Fruit fly (Drosophila melanogaster): ENCODE data around the gene CG43333.

The CG43333 gene

DNA sequence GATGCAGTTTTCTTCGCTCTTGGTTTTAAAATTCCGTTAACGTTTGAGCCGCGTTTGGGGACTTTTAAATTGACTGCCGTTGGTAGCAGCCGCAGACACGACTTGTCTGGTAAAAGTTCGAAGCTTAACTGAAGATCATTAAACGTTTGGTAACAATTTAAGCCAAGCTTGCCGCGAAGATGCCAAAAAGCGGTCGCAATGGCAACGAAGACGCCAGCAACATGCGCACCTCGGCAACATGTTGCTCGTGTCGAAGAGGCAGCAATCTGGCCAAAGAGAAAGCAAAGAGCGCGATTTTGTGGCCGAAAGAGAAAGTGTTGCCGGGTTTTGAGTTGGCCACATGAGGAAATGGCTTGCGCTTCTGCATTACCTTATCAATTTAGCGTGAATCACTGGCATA lies at the start of gene CG43333:
TSS of gene CG43333 (minus strand) at position 134 of the 400 bp plus-strand sequence.
- TF ChIP-seq CG13204 (GFP tag; optimal IDR thresholded peaks at IDR 0.05) (no peak), CG8159 (tag; optimal IDR thresholded peaks at IDR 0.05) (no peak), CG10348 (GFP tag; IDR thresholded peaks at IDR 0.05) (no peak), Ets98B (GFP tag; IDR thresholded peaks at IDR 0.05) (no peak), gl (tag; optimal IDR thresholded peaks at IDR 0.05) (no peak), rn (GFP tag; IDR thresholded peaks at IDR 0.05) (no peak), EcR (GFP tag; optimal IDR thresholded peaks at IDR 0.05) (no peak), CG12605 (GFP tag; IDR thresholded peaks at IDR 0.05) (no peak), Pif1A (GFP tag; optimal IDR thresholded peaks at IDR 0.05) (no peak), Snoo (tag; optimal IDR thresholded peaks at IDR 0.05) (no peak), D1 (tag; optimal IDR thresholded peaks at IDR 0.05) (no peak), CG14655 (GFP tag; optimal IDR thresholded peaks at IDR 0.05) (no peak)

- TF ChIP-seq CG12605 (GFP tag; IDR thresholded peaks at IDR 0.05) (no peak), D1 (tag; optimal IDR thresholded peaks at IDR 0.05) (no peak), Pif1A (GFP tag; optimal IDR thresholded peaks at IDR 0.05) (no peak), Snoo (tag; optimal IDR thresholded peaks at IDR 0.05) (no peak), CG8301 (tag; optimal IDR thresholded peaks at IDR 0.05) (no peak), CG4496 (GFP tag; IDR thresholded peaks at IDR 0.05) (no peak), Ets98B (GFP tag; IDR thresholded peaks at IDR 0.05) (no peak), CG34367 (tag; optimal IDR thresholded peaks at IDR 0.05) (no peak), gl (tag; optimal IDR thresholded peaks at IDR 0.05) (no peak), Pif1B (GFP tag; optimal IDR thresholded peaks at IDR 0.05) (no peak), CG15710 (tag; optimal IDR thresholded peaks at IDR 0.05) (no peak), CG13204 (GFP tag; optimal IDR thresholded peaks at IDR 0.05) (no peak), CG14655 (GFP tag; optimal IDR thresholded peaks at IDR 0.05) (no peak), EcR (GFP tag; optimal IDR thresholded peaks at IDR 0.05) (no peak), CG17806 (tag; optimal IDR thresholded peaks at IDR 0.05) (no peak), rn (GFP tag; IDR thresholded peaks at IDR 0.05) (no peak), CG8159 (tag; optimal IDR thresholded peaks at IDR 0.05) (no peak), CG10348 (GFP tag; IDR thresholded peaks at IDR 0.05) (no peak), CG32121 (GFP tag; IDR thresholded peaks at IDR 0.05) (no peak)
These were observed 49.6 kb upstream of the CG43333 start for dm6 chr2L:14230050-14230449.

DNA sequence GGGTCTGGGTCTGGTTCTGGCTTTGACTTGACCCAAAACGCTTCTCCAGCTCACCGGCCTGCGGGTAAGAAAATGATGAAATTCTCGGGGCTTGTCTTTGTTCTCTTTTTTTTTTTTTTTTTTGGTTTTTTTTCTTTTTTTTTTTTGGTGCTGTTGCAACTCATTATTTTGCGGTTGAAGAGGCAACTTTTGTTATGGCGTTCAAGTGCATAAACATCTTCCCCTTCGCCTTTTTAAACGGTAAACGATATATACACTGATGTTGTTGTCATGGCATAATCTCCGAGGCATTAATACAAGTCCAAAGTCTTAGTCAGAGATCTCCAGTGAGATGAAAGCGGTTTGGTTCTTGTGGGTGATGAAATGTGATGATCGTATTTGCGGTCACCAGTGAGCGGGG lies 46.2 kb upstream of the CG43333 start:
- TF ChIP-seq CG12605 (GFP tag; IDR thresholded peaks at IDR 0.05) (peak; percentile 67), CG13204 (GFP tag; optimal IDR thresholded peaks at IDR 0.05) (no peak), CG34367 (tag; optimal IDR thresholded peaks at IDR 0.05) (peak; percentile 21), gl (tag; optimal IDR thresholded peaks at IDR 0.05) (peak; percentile 25), CG32121 (GFP tag; IDR thresholded peaks at IDR 0.05) (no peak), CG8159 (tag; optimal IDR thresholded peaks at IDR 0.05) (no peak), Pif1B (GFP tag; optimal IDR thresholded peaks at IDR 0.05) (peak; percentile 23), fd96Ca (GFP tag; IDR thresholded peaks at IDR 0.05) (no peak), CG15710 (tag; optimal IDR thresholded peaks at IDR 0.05) (no peak), D1 (tag; optimal IDR thresholded peaks at IDR 0.05) (no peak), rn (GFP tag; IDR thresholded peaks at IDR 0.05) (no peak), Pif1A (GFP tag; optimal IDR thresholded peaks at IDR 0.05) (peak; percentile 55), CG10348 (GFP tag; IDR thresholded peaks at IDR 0.05) (no peak), CG17806 (tag; optimal IDR thresholded peaks at IDR 0.05) (peak; percentile 18), CG4496 (GFP tag; IDR thresholded peaks at IDR 0.05) (0 out of 3 replicates have a peak, but pooled peaks have one; percentile 33), CG9948 (tag; optimal IDR thresholded peaks at IDR 0.05) (no peak), Ets98B (GFP tag; IDR thresholded peaks at IDR 0.05) (0 out of 2 replicates have a peak, but pooled peaks have one; percentile 8), EcR (GFP tag; optimal IDR thresholded peaks at IDR 0.05) (no peak), Snoo (tag; optimal IDR thresholded peaks at IDR 0.05) (peak; percentile 11), CG14655 (GFP tag; optimal IDR thresholded peaks at IDR 0.05) (no peak), CG8301 (tag; optimal IDR thresholded peaks at IDR 0.05) (no peak)

DNA sequence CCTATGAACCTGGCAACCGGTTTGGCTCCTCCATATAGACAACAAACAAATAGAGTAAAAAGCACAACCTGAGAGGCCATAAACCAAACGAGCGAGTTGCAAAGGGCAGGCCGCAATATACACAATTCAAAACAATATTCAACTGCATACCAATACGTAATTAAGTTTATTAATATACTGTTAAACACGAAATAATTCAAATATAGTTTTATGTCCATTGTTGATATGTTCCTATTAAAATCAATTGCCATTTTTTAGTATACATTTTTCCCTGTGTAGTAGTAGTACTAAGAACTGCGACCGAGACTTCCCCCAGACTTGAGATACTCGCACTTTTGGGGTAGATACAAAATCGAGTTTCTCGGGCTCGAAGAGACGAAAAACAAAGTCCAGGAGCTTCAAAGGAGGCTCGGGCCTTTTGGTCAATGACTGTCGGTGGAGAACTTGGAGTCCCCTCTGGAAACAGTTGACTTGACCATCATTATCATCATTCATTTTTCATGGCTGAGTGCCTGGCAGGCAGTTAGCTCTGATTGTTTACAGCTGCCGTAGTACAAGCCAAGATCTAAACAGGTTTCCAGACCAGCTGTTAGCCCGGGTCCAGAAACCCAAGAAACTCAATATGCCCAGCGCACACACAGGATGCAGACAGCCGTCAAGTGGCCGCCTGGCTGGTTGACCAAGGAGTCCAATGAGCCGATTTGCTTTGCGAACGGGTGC lies 45.6 kb upstream of the CG43333 start:
- TF ChIP-seq CG34367 (tag; optimal IDR thresholded peaks at IDR 0.05) (peak; percentile 95), D1 (tag; optimal IDR thresholded peaks at IDR 0.05) (peak; percentile 91), Snoo (tag; optimal IDR thresholded peaks at IDR 0.05) (peak; percentile 44), CG17806 (tag; optimal IDR thresholded peaks at IDR 0.05) (peak; percentile 96), CG9948 (tag; optimal IDR thresholded peaks at IDR 0.05) (peak; percentile 95), rn (GFP tag; IDR thresholded peaks at IDR 0.05) (peak; percentile 59), Ets98B (GFP tag; IDR thresholded peaks at IDR 0.05) (peak; percentile 62), CG8159 (tag; optimal IDR thresholded peaks at IDR 0.05) (peak; percentile 95), CG10348 (GFP tag; IDR thresholded peaks at IDR 0.05) (no peak), gl (tag; optimal IDR thresholded peaks at IDR 0.05) (peak; percentile 88), CG8301 (tag; optimal IDR thresholded peaks at IDR 0.05) (peak; percentile 89), CG12605 (GFP tag; IDR thresholded peaks at IDR 0.05) (peak; percentile 83), CG4496 (GFP tag; IDR thresholded peaks at IDR 0.05) (peak; percentile 87), EcR (GFP tag; optimal IDR thresholded peaks at IDR 0.05) (peak; percentile 78), Pif1B (GFP tag; optimal IDR thresholded peaks at IDR 0.05) (peak; percentile 94), CG14655 (GFP tag; optimal IDR thresholded peaks at IDR 0.05) (peak; percentile 91), fd96Ca (GFP tag; IDR thresholded peaks at IDR 0.05) (peak; percentile 49; the same call in 2 of the 3 replicates), CG32121 (GFP tag; IDR thresholded peaks at IDR 0.05) (peak; percentile 44; the same call in 1 of the 2 replicates), Pif1A (GFP tag; optimal IDR thresholded peaks at IDR 0.05) (peak; percentile 85), CG13204 (GFP tag; optimal IDR thresholded peaks at IDR 0.05) (peak; percentile 85), CG15710 (tag; optimal IDR thresholded peaks at IDR 0.05) (peak; percentile 96)

DNA sequence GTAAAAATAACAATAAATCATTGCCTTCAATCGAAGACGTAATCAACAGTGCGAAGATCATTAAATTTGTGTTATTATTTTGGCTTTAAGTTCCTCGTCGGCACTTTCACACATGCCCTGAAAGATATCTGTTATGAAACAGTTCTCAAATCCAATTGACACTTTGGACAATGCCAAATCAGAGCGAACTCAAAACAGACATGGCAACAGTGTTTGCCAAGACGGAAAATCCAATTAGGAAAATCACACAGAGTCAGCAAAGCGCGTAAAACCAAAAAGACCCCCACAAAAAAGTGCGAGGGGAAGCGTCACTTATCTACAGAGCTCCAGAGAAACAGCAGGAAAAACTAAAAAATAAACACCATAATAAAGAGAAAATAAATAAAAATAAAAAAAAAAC lies 42.9 kb upstream of the CG43333 start:
- TF ChIP-seq CG14655 (GFP tag; optimal IDR thresholded peaks at IDR 0.05) (no peak), Pif1B (GFP tag; optimal IDR thresholded peaks at IDR 0.05) (no peak), CG13204 (GFP tag; optimal IDR thresholded peaks at IDR 0.05) (no peak), CG8301 (tag; optimal IDR thresholded peaks at IDR 0.05) (no peak), Snoo (tag; optimal IDR thresholded peaks at IDR 0.05) (no peak), D1 (tag; optimal IDR thresholded peaks at IDR 0.05) (no peak), rn (GFP tag; IDR thresholded peaks at IDR 0.05) (no peak), Ets98B (GFP tag; IDR thresholded peaks at IDR 0.05) (no peak)
